Fruit fly (Drosophila melanogaster): ENCODE results near the gene mRpL21.

Gene mRpL21

dm6 chr3L:19260278-19260803 lies 5.5 kb upstream of the mRpL21 start, which contains the start of gene nes (continued):
- TF ChIP-seq Gsc (GFP tag; IDR thresholded peaks at IDR 0.05) (no peak), CG9797 (GFP tag; optimal IDR thresholded peaks at IDR 0.05) (peak; percentile 51), CrebB (tag; optimal IDR thresholded peaks at IDR 0.05) (peak; percentile 14), aop (GFP tag; IDR thresholded peaks at IDR 0.05) (no peak), TFAM (GFP tag; optimal IDR thresholded peaks at IDR 0.05) (no peak), sna (GFP tag; IDR thresholded peaks at IDR 0.05; ENCODE audit: partially characterized antibody) (peak; percentile 48; the same call in 1 of the 2 replicates), CG9727 (GFP tag; optimal IDR thresholded peaks at IDR 0.05) (no peak), Hr39 (optimal IDR thresholded peaks at IDR 0.05) (no peak), Ssrp (tag; optimal IDR thresholded peaks at IDR 0.05) (no peak), CG10321 (GFP tag; IDR thresholded peaks at IDR 0.05) (no peak), grau (tag; optimal IDR thresholded peaks at IDR 0.05) (no peak), sd (tag; optimal IDR thresholded peaks at IDR 0.05) (no peak), CG16815 (GFP tag; optimal IDR thresholded peaks at IDR 0.05) (no peak), CG17912 (GFP tag; optimal IDR thresholded peaks at IDR 0.05) (no peak), HLH3B (GFP tag; IDR thresholded peaks at IDR 0.05) (no peak), croc (GFP tag; conservative IDR thresholded peaks at IDR 0.05) (no peak), Ptx1 (GFP tag; IDR thresholded peaks at IDR 0.05) (peak; percentile 25; the same call in 1 of the 2 replicates), nom (GFP tag; optimal IDR thresholded peaks at IDR 0.05) (peak; percentile 3), ro (GFP tag; IDR thresholded peaks at IDR 0.05) (no peak), CG9817 (tag; optimal IDR thresholded peaks at IDR 0.05) (peak; percentile 13), CG32532 (GFP tag; IDR thresholded peaks at IDR 0.05) (peak; percentile 49; the same call in 1 of the 2 replicates), CG3995 (GFP tag; optimal IDR thresholded peaks at IDR 0.05) (no peak), Doc3 (GFP tag; IDR thresholded peaks at IDR 0.05; ENCODE audit: partially characterized antibody) (0 out of 3 replicates have a peak, but pooled peaks have one; percentile 44), repo (GFP tag; optimal IDR thresholded peaks at IDR 0.05) (no peak), ATbp (GFP tag; optimal IDR thresholded peaks at IDR 0.05) (no peak), Oaz (GFP tag; IDR thresholded peaks at IDR 0.05) (no peak), CG8944 (GFP tag; optimal IDR thresholded peaks at IDR 0.05) (no peak), esg (GFP tag; conservative IDR thresholded peaks at IDR 0.05) (no peak), CG13424 (tag; optimal IDR thresholded peaks at IDR 0.05) (no peak), CG14441 (GFP tag; IDR thresholded peaks at IDR 0.05) (no peak), dysf (GFP tag; IDR thresholded peaks at IDR 0.05) (no peak), CG11085 (GFP tag; IDR thresholded peaks at IDR 0.05) (no peak), CG6654 (GFP tag; optimal IDR thresholded peaks at IDR 0.05) (no peak), Blimp-1 (GFP tag; optimal IDR thresholded peaks at IDR 0.05) (no peak), CG5245 (GFP tag; optimal IDR thresholded peaks at IDR 0.05) (no peak), CG17612 (GFP tag; IDR thresholded peaks at IDR 0.05) (no peak), chinmo (GFP tag; IDR thresholded peaks at IDR 0.05; ENCODE audit: partially characterized antibody) (peak; percentile 88; the same call in 1 of the 4 replicates), CG7963 (GFP tag; IDR thresholded peaks at IDR 0.05; ENCODE audit: partially characterized antibody) (no peak), CG30431 (GFP tag; optimal IDR thresholded peaks at IDR 0.05) (no peak), lov (optimal IDR thresholded peaks at IDR 0.05) (no peak), lov (GFP tag; IDR thresholded peaks at IDR 0.05) (no peak), so (GFP tag; IDR thresholded peaks at IDR 0.05) (no peak), Mrtf (GFP tag; IDR thresholded peaks at IDR 0.05) (no peak), CG17361 (GFP tag; IDR thresholded peaks at IDR 0.05) (no peak), Myb (GFP tag; optimal IDR thresholded peaks at IDR 0.05) (no peak), CG3065 (GFP tag; optimal IDR thresholded peaks at IDR 0.05) (no peak), psq (GFP tag; optimal IDR thresholded peaks at IDR 0.05) (no peak), jing (GFP tag; optimal IDR thresholded peaks at IDR 0.05) (no peak), ewg (GFP tag; optimal IDR thresholded peaks at IDR 0.05) (no peak), Taf1 (GFP tag; IDR thresholded peaks at IDR 0.05) (0 out of 2 replicates have a peak, but pooled peaks have one; percentile 12), CG3847 (GFP tag; IDR thresholded peaks at IDR 0.05) (peak; percentile 26), fd96Cb (tag; optimal IDR thresholded peaks at IDR 0.05) (no peak)
